Worm (Caenorhabditis elegans) whole organism, mixed stage, embryonic: ENCODE measurements around the gene fis-2.

Source experiments
- lsy-2 ChIP-seq: fragments of 150-350 bp; optimal IDR thresholded peaks from 2 replicates; lab custom pipeline; 2014; ENCODE audit warnings: missing biosample characterization, missing genetic modification characterization
- mep-1 ChIP-seq: fragments of 150-350 bp; optimal IDR thresholded peaks from 2 replicates; lab custom pipeline; 2017; ENCODE audit warnings: missing biosample characterization, missing genetic modification reagents, missing genetic modification characterization, inconsistent platforms
- nhr-237 ChIP-seq: fragments of 150-350 bp; optimal IDR thresholded peaks from 2 replicates; lab custom pipeline; 2014; ENCODE audit warnings: missing biosample characterization, missing genetic modification characterization
- nhr-76 ChIP-seq: sonication (generic microtip); optimal IDR thresholded peaks from 2 replicates; lab custom pipeline; 2017; ENCODE audit warnings: missing biosample characterization, missing genetic modification characterization
- pha-4 ChIP-seq: fragments of 150-350 bp; optimal IDR thresholded peaks from 2 replicates; lab custom pipeline; 2018; ENCODE audit warnings: missing biosample characterization, missing genetic modification reagents, missing genetic modification characterization
- unc-62 ChIP-seq: fragments of 150-350 bp; optimal IDR thresholded peaks from 2 replicates; lab custom pipeline; 2014; ENCODE audit warnings: missing biosample characterization, missing genetic modification reagents, missing genetic modification characterization
- ztf-11 ChIP-seq: fragments of 150-350 bp; optimal IDR thresholded peaks from 2 replicates; lab custom pipeline; 2014; ENCODE audit warnings: missing biosample characterization, missing genetic modification characterization

DNA sequence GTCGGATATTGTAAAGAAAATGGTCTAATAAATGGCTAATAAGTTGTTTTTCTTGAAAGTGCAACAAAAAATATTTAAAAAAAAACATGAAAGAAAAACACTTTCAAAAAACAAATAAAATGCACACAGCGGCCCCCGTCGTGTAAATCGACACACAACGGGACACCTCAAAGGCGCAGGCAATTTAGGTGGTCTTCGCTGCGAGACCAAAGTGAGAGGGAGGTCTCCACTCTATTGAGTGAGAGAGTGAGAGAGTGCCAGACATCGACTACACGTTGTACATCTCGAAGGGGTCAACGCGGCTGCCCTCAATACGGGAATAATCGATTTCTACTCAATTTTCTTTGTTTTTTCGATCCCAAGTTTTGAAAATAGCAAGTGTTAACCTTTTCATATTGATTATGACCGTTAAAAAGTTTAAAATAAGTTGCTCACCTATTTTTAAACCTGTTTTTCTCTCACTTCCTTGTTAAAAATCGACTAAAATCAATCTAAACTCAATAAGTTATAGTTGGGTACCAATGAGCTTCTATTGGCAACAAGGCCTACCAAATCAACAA, 1.8 kb upstream of the fis-2 start, which contains the start of gene sec-16A.2:
- TF ChIP-seq nhr-76 (tag; lab: Kevin White, UChicago): no peak
- peak; percentile 48 for TF ChIP-seq lsy-2 (tag; lab: Kevin White, UChicago)
- peak; percentile 92 for TF ChIP-seq mep-1 (tag; lab: Kevin White, UChicago)
- peak; percentile 69 for TF ChIP-seq nhr-237 (tag; lab: Kevin White, UChicago)
- peak; percentile 59 for TF ChIP-seq pha-4 (tag; lab: Kevin White, UChicago)
- TF ChIP-seq unc-62 (GFP tag; lab: Kevin White, UChicago): no peak
- TF ChIP-seq ztf-11: no peak
